Fruit fly (Drosophila melanogaster): ENCODE results near the gene Syn.

Syn gene

dm6 chr3R:10170356-10170876, 20.1 kb upstream of the Syn start, which contains the start of gene Best1 (continued):
- TF ChIP-seq Rx (GFP tag; IDR thresholded peaks at IDR 0.05) (peak; percentile 80), CG10321 (GFP tag; IDR thresholded peaks at IDR 0.05) (peak; percentile 68), CG8765 (GFP tag; IDR thresholded peaks at IDR 0.05) (peak; percentile 77), esg (GFP tag; conservative IDR thresholded peaks at IDR 0.05) (peak; percentile 89), CG10274 (GFP tag; optimal IDR thresholded peaks at IDR 0.05) (peak; percentile 74), pnt (GFP tag; optimal IDR thresholded peaks at IDR 0.05) (peak; percentile 61), CG10462 (GFP tag; optimal IDR thresholded peaks at IDR 0.05) (peak; percentile 61), CTCF (GFP tag; optimal IDR thresholded peaks at IDR 0.05) (peak; percentile 56), zfh1 (GFP tag; IDR thresholded peaks at IDR 0.05) (peak; percentile 94), Abd-B (GFP tag; optimal IDR thresholded peaks at IDR 0.05) (peak; percentile 87), CG12299 (tag; optimal IDR thresholded peaks at IDR 0.05) (peak; percentile 86), MESR4 (GFP tag; optimal IDR thresholded peaks at IDR 0.05) (peak; percentile 29), H15 (GFP tag; IDR thresholded peaks at IDR 0.05) (peak; percentile 93), PHDP (tag; optimal IDR thresholded peaks at IDR 0.05) (peak; percentile 96), CG15479 (GFP tag; optimal IDR thresholded peaks at IDR 0.05) (no peak), gcm (GFP tag; optimal IDR thresholded peaks at IDR 0.05) (peak; percentile 92), CG8281 (tag; optimal IDR thresholded peaks at IDR 0.05) (peak; percentile 63), org-1 (GFP tag; optimal IDR thresholded peaks at IDR 0.05) (peak; percentile 77), ATbp (GFP tag; optimal IDR thresholded peaks at IDR 0.05) (peak; percentile 92), dati (GFP tag; IDR thresholded peaks at IDR 0.05) (no peak), BEAF-32 (GFP tag; optimal IDR thresholded peaks at IDR 0.05) (no peak), CG1832 (GFP tag; optimal IDR thresholded peaks at IDR 0.05) (no peak), Nf-YC (tag; optimal IDR thresholded peaks at IDR 0.05) (peak; percentile 84), CG11247 (GFP tag; IDR thresholded peaks at IDR 0.05) (peak; percentile 94), Side (GFP tag; optimal IDR thresholded peaks at IDR 0.05) (peak; percentile 62), hb (GFP tag; IDR thresholded peaks at IDR 0.05; ENCODE audit: partially characterized antibody) (peak; percentile 60; the same call in 1 of the 3 replicates), Atf6 (GFP tag; IDR thresholded peaks at IDR 0.05) (peak; percentile 94), grn (GFP tag; optimal IDR thresholded peaks at IDR 0.05) (peak; percentile 65), sna (GFP tag; IDR thresholded peaks at IDR 0.05; ENCODE audit: partially characterized antibody) (no peak), seq (GFP tag; IDR thresholded peaks at IDR 0.05) (peak; percentile 80), Dip2 (GFP tag; IDR thresholded peaks at IDR 0.05) (0 out of 2 replicates have a peak, but pooled peaks have one; percentile 29), Hand (GFP tag; optimal IDR thresholded peaks at IDR 0.05) (peak; percentile 82), CG4360 (GFP tag; IDR thresholded peaks at IDR 0.05) (peak; percentile 52), her (GFP tag; optimal IDR thresholded peaks at IDR 0.05) (peak; percentile 40), Antp (GFP tag; optimal IDR thresholded peaks at IDR 0.05) (peak; percentile 74), CHES-1-like (GFP tag; optimal IDR thresholded peaks at IDR 0.05) (peak; percentile 65), CG9932 (GFP tag; IDR thresholded peaks at IDR 0.05) (peak; percentile 97), Nf-YB (GFP tag; optimal IDR thresholded peaks at IDR 0.05) (peak; percentile 75), lab (GFP tag; optimal IDR thresholded peaks at IDR 0.05) (peak; percentile 96), CG15514 (GFP tag; optimal IDR thresholded peaks at IDR 0.05) (peak; percentile 84), CG1233 (GFP tag; optimal IDR thresholded peaks at IDR 0.05) (peak; percentile 90), pum (GFP tag; optimal IDR thresholded peaks at IDR 0.05) (peak; percentile 59), ara (GFP tag; IDR thresholded peaks at IDR 0.05) (peak; percentile 89), chinmo (GFP tag; IDR thresholded peaks at IDR 0.05; ENCODE audit: partially characterized antibody) (peak; percentile 94), pita (GFP tag; optimal IDR thresholded peaks at IDR 0.05) (no peak), tll (GFP tag; optimal IDR thresholded peaks at IDR 0.05) (peak in 1 of 2 experiments; percentile 88), Xbp1 (GFP tag; optimal IDR thresholded peaks at IDR 0.05) (peak; percentile 92), Usf (GFP tag; optimal IDR thresholded peaks at IDR 0.05) (peak; percentile 82), CG31388 (GFP tag; optimal IDR thresholded peaks at IDR 0.05) (peak; percentile 82), NC2β (GFP tag; optimal IDR thresholded peaks at IDR 0.05) (no peak)

Data from whole organism, embryonic.